Fruit fly (Drosophila melanogaster): ENCODE measurements around the gene CG33272.

Gene CG33272

dm6 chr3L:11552996-11553671, 42.7 kb upstream of the CG33272 start (continued):
- TF ChIP-seq sc (optimal IDR thresholded peaks at IDR 0.05) (no peak), sc (GFP tag; optimal IDR thresholded peaks at IDR 0.05) (no peak), caup (GFP tag; optimal IDR thresholded peaks at IDR 0.05; ENCODE audit: severe bottlenecking) (peak; percentile 68), Optix (GFP tag; IDR thresholded peaks at IDR 0.05) (0 out of 3 replicates have a peak, but pooled peaks have one; percentile 6), ems (GFP tag; optimal IDR thresholded peaks at IDR 0.05) (no peak), CHES-1-like (GFP tag; optimal IDR thresholded peaks at IDR 0.05) (peak; percentile 8), pb (GFP tag; optimal IDR thresholded peaks at IDR 0.05) (peak; percentile 12), Ets65A (GFP tag) (no peak), lov (optimal IDR thresholded peaks at IDR 0.05) (no peak), lov (GFP tag; IDR thresholded peaks at IDR 0.05) (peak; percentile 68; the same call in 1 of the 3 replicates), MBD-R2 (GFP tag; IDR thresholded peaks at IDR 0.05) (no peak; the same call in 1 of the 2 replicates), CG13287 (GFP tag; IDR thresholded peaks at IDR 0.05; ENCODE audit: partially characterized antibody) (peak; percentile 80), CG14050 (GFP tag; IDR thresholded peaks at IDR 0.05) (no peak), CG12391 (tag; optimal IDR thresholded peaks at IDR 0.05) (peak; percentile 10), CG8478 (optimal IDR thresholded peaks at IDR 0.05) (peak; percentile 93), Trl (optimal IDR thresholded peaks at IDR 0.05) (peak; percentile 99 to 100), Trl (GFP tag; optimal IDR thresholded peaks at IDR 0.05) (peak; percentile 78), hkb (optimal IDR thresholded peaks at IDR 0.05) (no peak), hkb (GFP tag; IDR thresholded peaks at IDR 0.05) (no peak; the same call in 1 of the 2 replicates), Opbp (GFP tag; IDR thresholded peaks at IDR 0.05; ENCODE audit: partially characterized antibody) (peak; percentile 40; the same call in 1 of the 3 replicates), phol (tag; optimal IDR thresholded peaks at IDR 0.05) (no peak), mam (GFP tag; optimal IDR thresholded peaks at IDR 0.05) (no peak), TFAM (GFP tag; optimal IDR thresholded peaks at IDR 0.05) (no peak), Nf-YB (GFP tag; optimal IDR thresholded peaks at IDR 0.05) (peak; percentile 47), repo (GFP tag; optimal IDR thresholded peaks at IDR 0.05) (no peak), CG30020 (tag; optimal IDR thresholded peaks at IDR 0.05) (no peak), ftz-f1 (GFP tag; optimal IDR thresholded peaks at IDR 0.05) (peak; percentile 59), Asciz (GFP tag; optimal IDR thresholded peaks at IDR 0.05) (no peak), fd96Cb (tag; optimal IDR thresholded peaks at IDR 0.05) (no peak), bcd (GFP tag; optimal IDR thresholded peaks at IDR 0.05) (no peak), mirr (GFP tag; optimal IDR thresholded peaks at IDR 0.05) (peak; percentile 59), CG1832 (GFP tag; optimal IDR thresholded peaks at IDR 0.05) (no peak), Hmx (GFP tag; optimal IDR thresholded peaks at IDR 0.05) (no peak), sna (GFP tag; IDR thresholded peaks at IDR 0.05; ENCODE audit: partially characterized antibody) (peak; percentile 82), esg (GFP tag; conservative IDR thresholded peaks at IDR 0.05) (no peak), CG13894 (tag; optimal IDR thresholded peaks at IDR 0.05) (peak; percentile 69), dpn (GFP tag; optimal IDR thresholded peaks at IDR 0.05) (peak in 1 of 2 experiments; percentile 10), sug (tag; optimal IDR thresholded peaks at IDR 0.05) (peak; percentile 50), CG6254 (GFP tag; optimal IDR thresholded peaks at IDR 0.05) (peak; percentile 22), ind (GFP tag; optimal IDR thresholded peaks at IDR 0.05) (no peak), nau (GFP tag; optimal IDR thresholded peaks at IDR 0.05) (peak; percentile 51), zen2 (GFP tag; IDR thresholded peaks at IDR 0.05; ENCODE audit: partially characterized antibody) (peak; percentile 95), D (optimal IDR thresholded peaks at IDR 0.05) (peak; percentile 92), D (GFP tag; optimal IDR thresholded peaks at IDR 0.05) (no peak), PHDP (tag; optimal IDR thresholded peaks at IDR 0.05) (no peak), Atf-2 (GFP tag; optimal IDR thresholded peaks at IDR 0.05) (no peak), Dip3 (GFP tag; optimal IDR thresholded peaks at IDR 0.05) (no peak), Doc2 (GFP tag; IDR thresholded peaks at IDR 0.05) (no peak), Fer1 (GFP tag; optimal IDR thresholded peaks at IDR 0.05) (peak; percentile 64), Hr39 (optimal IDR thresholded peaks at IDR 0.05) (no peak), Hsf (GFP tag; optimal IDR thresholded peaks at IDR 0.05) (no peak)
